Fruit fly (Drosophila melanogaster) whole organism, embryonic: ENCODE measurements around the gene Uba2.

Experiments
- Bdp1 ChIP-seq: fragments of 200-800 bp; sonication (Bioruptor generic); optimal IDR thresholded peaks from 3 replicates; lab custom pipeline; 2016; ENCODE audit warnings: missing biosample characterization, missing genetic modification characterization
- BtbVII ChIP-seq: fragments of 200-800 bp; sonication (Bioruptor generic); optimal IDR thresholded peaks from 3 replicates; lab custom pipeline; 2017; ENCODE audit warnings: missing biosample characterization, mild to moderate bottlenecking, missing genetic modification characterization
- Bteb2 ChIP-seq: fragments of 200-800 bp; sonication (Bioruptor generic); optimal IDR thresholded peaks from 2 replicates; lab custom pipeline; 2016; ENCODE audit warnings: missing biosample characterization, missing genetic modification characterization
- CG10274 ChIP-seq: fragments of 200-800 bp; sonication (Bioruptor generic); optimal IDR thresholded peaks from 3 replicates; lab custom pipeline; 2017; ENCODE audit warnings: missing biosample characterization, mild to moderate bottlenecking, missing genetic modification characterization
- CG11093 ChIP-seq: fragments of 200-800 bp; sonication (Bioruptor generic); IDR thresholded peaks from 3 replicates; pipeline ENCODE4 v1.3.6; 2022; ENCODE audit warnings: missing biosample characterization, missing genetic modification characterization
- CG11723 ChIP-seq: fragments of 200-800 bp; sonication (Bioruptor generic); optimal IDR thresholded peaks from 2 replicates; lab custom pipeline; 2017; ENCODE audit warnings: missing biosample characterization, mild to moderate bottlenecking, missing genetic modification characterization
- CG12744 ChIP-seq: fragments of 200-800 bp; sonication (Bioruptor generic); optimal IDR thresholded peaks from 2 replicates; lab custom pipeline; 2016; ENCODE audit warnings: missing biosample characterization, missing genetic modification characterization
- CG13775 ChIP-seq: fragments of 200-800 bp; sonication (Bioruptor generic); optimal IDR thresholded peaks from 3 replicates; lab custom pipeline; 2017; ENCODE audit warnings: missing biosample characterization, mild to moderate bottlenecking, missing genetic modification characterization
- CG15514 ChIP-seq: fragments of 200-800 bp; sonication (Bioruptor generic); optimal IDR thresholded peaks from 3 replicates; lab custom pipeline; 2017; ENCODE audit warnings: missing biosample characterization, missing genetic modification characterization, mild to moderate bottlenecking, moderate library complexity, missing genetic modification reagents
- CG1603 ChIP-seq: fragments of 200-800 bp; sonication (Bioruptor generic); optimal IDR thresholded peaks from 2 replicates; lab custom pipeline; 2019; ENCODE audit warnings: missing biosample characterization, mild to moderate bottlenecking, missing genetic modification characterization, moderate library complexity
- CG16813 ChIP-seq: fragments of 200-800 bp; sonication (Bioruptor generic); IDR thresholded peaks from 3 replicates; pipeline ENCODE4 v1.3.6; 2022; ENCODE audit warnings: missing biosample characterization, missing genetic modification characterization; ENCODE audit not compliant: partially characterized antibody
- CG17328 ChIP-seq: fragments of 200-800 bp; sonication (Bioruptor generic); IDR thresholded peaks from 2 replicates; pipeline ENCODE4 v1.3.6; 2022; ENCODE audit warnings: missing biosample characterization, missing genetic modification characterization
- CG17359 ChIP-seq: fragments of 200-800 bp; sonication (Bioruptor generic); optimal IDR thresholded peaks from 3 replicates; lab custom pipeline; 2018; ENCODE audit warnings: missing biosample characterization, mild to moderate bottlenecking, missing genetic modification characterization, moderate library complexity
- CG1792 ChIP-seq: fragments of 200-800 bp; sonication (Bioruptor generic); optimal IDR thresholded peaks from 2 replicates; lab custom pipeline; 2016; ENCODE audit warnings: missing biosample characterization, missing genetic modification characterization
- CG2120 ChIP-seq: fragments of 200-800 bp; sonication (Bioruptor generic); optimal IDR thresholded peaks from 3 replicates; lab custom pipeline; 2016; ENCODE audit warnings: missing biosample characterization, missing genetic modification characterization
- CG2712 ChIP-seq: fragments of 200-800 bp; optimal IDR thresholded peaks from 3 replicates; lab custom pipeline; 2019; ENCODE audit warnings: missing biosample characterization, mild to moderate bottlenecking, missing genetic modification characterization, moderate library complexity
- CG3838 ChIP-seq: fragments of 200-800 bp; sonication (Bioruptor generic); optimal IDR thresholded peaks from 3 replicates; lab custom pipeline; 2016; ENCODE audit warnings: missing biosample characterization, missing genetic modification characterization
- CG4360 ChIP-seq: fragments of 200-800 bp; sonication (Bioruptor generic); IDR thresholded peaks from 2 replicates; pipeline ENCODE4 v1.3.6; 2022; ENCODE audit warnings: missing biosample characterization, missing genetic modification characterization
- CG6791 ChIP-seq: fragments of 200-800 bp; sonication (Bioruptor generic); IDR thresholded peaks from 3 replicates; pipeline ENCODE4 v1.3.6; 2022; ENCODE audit warnings: missing biosample characterization, missing genetic modification characterization; ENCODE audit not compliant: partially characterized antibody
- CG7357 ChIP-seq: fragments of 200-800 bp; sonication (Bioruptor generic); IDR thresholded peaks from 3 replicates; pipeline ENCODE4 v1.3.6; 2022; ENCODE audit warnings: missing biosample characterization, missing genetic modification characterization
- CHES-1-like ChIP-seq: fragments of 200-800 bp; sonication (Bioruptor generic); optimal IDR thresholded peaks from 2 replicates; lab custom pipeline; 2016; ENCODE audit warnings: missing biosample characterization, missing genetic modification characterization
- Ets97D ChIP-seq: fragments of 200-800 bp; sonication (Bioruptor generic); optimal IDR thresholded peaks from 3 replicates; lab custom pipeline; 2016; ENCODE audit warnings: missing biosample characterization, missing genetic modification characterization
- Gsc ChIP-seq: fragments of 200-800 bp; sonication (Bioruptor generic); IDR thresholded peaks from 2 replicates; pipeline ENCODE4 v1.3.6; 2022; ENCODE audit warnings: missing biosample characterization, missing genetic modification characterization
- HLH4C ChIP-seq: fragments of 200-800 bp; sonication (Bioruptor generic); IDR thresholded peaks from 3 replicates; pipeline ENCODE4 v1.3.6; 2022; ENCODE audit warnings: missing biosample characterization, missing genetic modification characterization; ENCODE audit not compliant: partially characterized antibody
- Hmr ChIP-seq: fragments of 200-800 bp; sonication (Bioruptor generic); optimal IDR thresholded peaks from 3 replicates; lab custom pipeline; 2017; ENCODE audit warnings: mild to moderate bottlenecking, missing biosample characterization, missing genetic modification reagents, missing genetic modification characterization
- Hsf ChIP-seq: fragments of 200-800 bp; sonication (Bioruptor generic); optimal IDR thresholded peaks from 3 replicates; lab custom pipeline; 2016; ENCODE audit warnings: missing biosample characterization, missing genetic modification characterization
- Mrtf ChIP-seq: fragments of 200-800 bp; sonication (Bioruptor generic); IDR thresholded peaks from 3 replicates; pipeline ENCODE4 v1.3.6; 2022; ENCODE audit warnings: missing biosample characterization, missing genetic modification characterization
- NC2β ChIP-seq: fragments of 200-800 bp; sonication (Bioruptor generic); optimal IDR thresholded peaks from 2 replicates; lab custom pipeline; 2016; ENCODE audit warnings: missing biosample characterization, missing genetic modification characterization
- Poxn ChIP-seq: fragments of 200-800 bp; sonication (Bioruptor generic); IDR thresholded peaks from 2 replicates; pipeline ENCODE4 v1.3.6; 2022; ENCODE audit warnings: missing biosample characterization, missing genetic modification characterization
- Ravus ChIP-seq: fragments of 200-800 bp; sonication (Bioruptor generic); IDR thresholded peaks from 2 replicates; pipeline ENCODE4 v1.3.6; 2022; ENCODE audit warnings: missing biosample characterization, missing genetic modification characterization
- abd-A ChIP-seq: fragments of 200-800 bp; sonication (Bioruptor generic); optimal IDR thresholded peaks from 3 replicates; lab custom pipeline; 2019; ENCODE audit warnings: missing biosample characterization, mild to moderate bottlenecking, missing genetic modification characterization, moderate library complexity
- bcd ChIP-seq: fragments of 200-800 bp; sonication (Bioruptor generic); optimal IDR thresholded peaks from 2 replicates; lab custom pipeline; 2017; ENCODE audit warnings: missing biosample characterization, mild to moderate bottlenecking, missing genetic modification characterization
- disco-r ChIP-seq: fragments of 200-800 bp; sonication (Bioruptor generic); optimal IDR thresholded peaks from 2 replicates; lab custom pipeline; 2016; ENCODE audit warnings: missing biosample characterization, missing genetic modification characterization
- eyg ChIP-seq: fragments of 200-800 bp; sonication (Bioruptor generic); optimal IDR thresholded peaks from 3 replicates; lab custom pipeline; 2016; ENCODE audit warnings: missing biosample characterization, missing genetic modification characterization
- ham ChIP-seq: fragments of 200-800 bp; sonication (Bioruptor generic); IDR thresholded peaks from 2 replicates; pipeline ENCODE4 v1.3.6; 2022; ENCODE audit warnings: missing biosample characterization, missing genetic modification characterization
- kay ChIP-seq: fragments of 200-800 bp; sonication (Bioruptor generic); optimal IDR thresholded peaks from 2 replicates; lab custom pipeline; 2016; ENCODE audit warnings: missing biosample characterization, missing genetic modification characterization
- lola ChIP-seq, 3 experiments: fragments of >200 bp in 2 of 3; fragments of 200-800 bp in 1 of 3; sonication (Bioruptor generic) in 1 of 3; optimal IDR thresholded peaks; 2 replicates each; lab custom pipeline; 2017 to 2019; ENCODE audit warnings: missing biosample characterization in 3 of 3, missing genetic modification characterization in 3 of 3, mild to moderate bottlenecking in 1 of 3, moderate library complexity in 1 of 3
- nmo ChIP-seq: fragments of 200-800 bp; sonication (Bioruptor generic); optimal IDR thresholded peaks from 2 replicates; lab custom pipeline; 2018; ENCODE audit warnings: missing biosample characterization, mild to moderate bottlenecking, missing genetic modification characterization, moderate library complexity
- psq ChIP-seq: fragments of 200-800 bp; sonication (Bioruptor generic); optimal IDR thresholded peaks from 2 replicates; lab custom pipeline; 2017; ENCODE audit warnings: missing biosample characterization, missing genetic modification characterization
- ro ChIP-seq: fragments of 200-800 bp; sonication (Bioruptor generic); IDR thresholded peaks from 2 replicates; pipeline ENCODE4 v1.3.6; 2022; ENCODE audit warnings: missing biosample characterization, missing genetic modification characterization
- row ChIP-seq: fragments of 200-800 bp; sonication (Bioruptor generic); IDR thresholded peaks from 3 replicates; pipeline ENCODE4 v1.3.6; 2022; ENCODE audit warnings: missing biosample characterization, missing genetic modification characterization
- run ChIP-seq: fragments of 200-800 bp; sonication (Bioruptor generic); optimal IDR thresholded peaks from 3 replicates; lab custom pipeline; 2018; ENCODE audit warnings: missing biosample characterization, mild to moderate bottlenecking, missing genetic modification characterization
- sc ChIP-seq, 3 experiments: fragments of >200 bp in 2 of 3; fragments of 200-800 bp in 1 of 3; sonication (Bioruptor generic) in 1 of 3; optimal IDR thresholded peaks; 2 replicates in 2 of 3; 3 replicates in 1 of 3; lab custom pipeline; 2017; ENCODE audit warnings: mild to moderate bottlenecking in 1 of 3, missing biosample characterization in 1 of 3, missing genetic modification characterization in 1 of 3, missing genetic modification reagents in 1 of 3
- sens ChIP-seq: fragments of 200-800 bp; sonication (Bioruptor generic); peaks from one replicate; lab custom pipeline; 2016; ENCODE audit warnings: missing biosample characterization, missing genetic modification characterization
- sens-2 ChIP-seq: fragments of 200-800 bp; sonication (Bioruptor generic); IDR thresholded peaks from 2 replicates; pipeline ENCODE4 v1.3.6; 2022; ENCODE audit warnings: missing biosample characterization, missing genetic modification characterization
- sr ChIP-seq: fragments of 200-800 bp; sonication (Bioruptor generic); IDR thresholded peaks from 3 replicates; pipeline ENCODE4 v1.3.6; 2022; ENCODE audit warnings: missing biosample characterization, missing genetic modification characterization
- tup ChIP-seq: fragments of 200-800 bp; sonication (Bioruptor generic); optimal IDR thresholded peaks from 2 replicates; lab custom pipeline; 2016; ENCODE audit warnings: missing biosample characterization, mild to moderate bottlenecking, missing genetic modification characterization, moderate library complexity
- twi ChIP-seq: fragments of 200-800 bp; optimal IDR thresholded peaks from 2 replicates; lab custom pipeline; 2019; ENCODE audit warnings: missing biosample characterization, mild to moderate bottlenecking, missing genetic modification characterization, moderate library complexity
- unc-4 ChIP-seq: fragments of 200-800 bp; sonication (Bioruptor generic); IDR thresholded peaks from 2 replicates; pipeline ENCODE4 v1.3.6; 2022; ENCODE audit warnings: missing biosample characterization, missing genetic modification characterization; ENCODE audit not compliant: partially characterized antibody
- vvl ChIP-seq: fragments of 200-800 bp; sonication (Bioruptor generic); IDR thresholded peaks from 2 replicates; pipeline ENCODE4 v1.3.6; 2022; ENCODE audit warnings: missing biosample characterization, missing genetic modification characterization

The Uba2 gene

dm6 chr3L:8096106-8096558, 31.5 kb downstream of the Uba2 start (continued):
- peak; percentile 53 for TF ChIP-seq Ets97D (GFP tag; lab: Kevin White, UChicago)
- peak; percentile 78 for TF ChIP-seq disco-r (GFP tag; lab: Kevin White, UChicago)
- TF ChIP-seq CG1792 (GFP tag; lab: Kevin White, UChicago): peak; percentile 74
- no peak for TF ChIP-seq CG16813 (GFP tag; lab: Robert Waterston, UW)
- no peak for TF ChIP-seq CG6791
- TF ChIP-seq row (GFP tag; lab: Robert Waterston, UW): peak; percentile 97
- peak; percentile 67 for TF ChIP-seq CG3838 (GFP tag; lab: Kevin White, UChicago)
- TF ChIP-seq Mrtf (GFP tag; lab: Robert Waterston, UW): peak; percentile 93
- peak; percentile 92 for TF ChIP-seq CG11723
- TF ChIP-seq CG1603: no peak
- TF ChIP-seq psq (GFP tag; lab: Kevin White, UChicago): peak; percentile 81
- peak; percentile 68 for TF ChIP-seq sens-2 (GFP tag; lab: Robert Waterston, UW)
- TF ChIP-seq vvl (GFP tag; lab: Robert Waterston, UW): peak; percentile 90
- peak; percentile 56 for TF ChIP-seq abd-A (tag; lab: Kevin White, UChicago)
- no peak for TF ChIP-seq twi (tag; lab: Kevin White, UChicago)
- peak; percentile 93 for TF ChIP-seq nmo (GFP tag; lab: Kevin White, UChicago)
- TF ChIP-seq sr: peak; percentile 59; the same call in 1 of the 3 replicates
- TF ChIP-seq bcd (GFP tag; lab: Kevin White, UChicago): peak; percentile 97
- TF ChIP-seq Poxn (GFP tag; lab: Robert Waterston, UW): peak; percentile 96
- peak; percentile 93 for TF ChIP-seq ham (GFP tag; lab: Robert Waterston, UW)
- TF ChIP-seq Hmr (GFP tag; lab: Kevin White, UChicago): peak; percentile 99
- TF ChIP-seq CG4360 (GFP tag; lab: Robert Waterston, UW): 0 out of 2 replicates have a peak, but pooled peaks have one; percentile 20
- TF ChIP-seq eyg (GFP tag; lab: Kevin White, UChicago): peak; percentile 76
- TF ChIP-seq CG13775 (GFP tag; lab: Kevin White, UChicago): peak; percentile 96
- no peak for TF ChIP-seq sc (optimal IDR thresholded peaks at IDR 0.05; lab: Kevin White, UChicago)
- peak; percentile 64 for TF ChIP-seq sc (GFP tag; optimal IDR thresholded peaks at IDR 0.05; lab: Kevin White, UChicago)
- no peak for TF ChIP-seq unc-4 (GFP tag; lab: Robert Waterston, UW)
- TF ChIP-seq sens (GFP tag; lab: Kevin White, UChicago): peak; percentile 96
- TF ChIP-seq NC2β (GFP tag; lab: Kevin White, UChicago): peak; percentile 36
- TF ChIP-seq CG10274 (GFP tag; lab: Kevin White, UChicago): peak; percentile 86
- peak; percentile 79 for TF ChIP-seq Hsf (GFP tag; lab: Kevin White, UChicago)
- peak; percentile 82 for TF ChIP-seq tup (GFP tag; lab: Kevin White, UChicago)
- peak; percentile 55 for TF ChIP-seq Gsc
- TF ChIP-seq Bteb2 (GFP tag; lab: Kevin White, UChicago): peak; percentile 88
- peak; percentile 91 for TF ChIP-seq CG17359 (tag; lab: Kevin White, UChicago)
- TF ChIP-seq CG7357 (GFP tag; lab: Robert Waterston, UW): peak; percentile 90
- TF ChIP-seq CG11093 (GFP tag; lab: Robert Waterston, UW): peak; percentile 90
- peak; percentile 84 for TF ChIP-seq CG17328 (GFP tag; lab: Robert Waterston, UW)
- TF ChIP-seq kay (GFP tag; lab: Kevin White, UChicago): peak; percentile 83
- TF ChIP-seq HLH4C (GFP tag; lab: Robert Waterston, UW): no peak
- TF ChIP-seq CG12744 (GFP tag; lab: Kevin White, UChicago): peak; percentile 75
- peak; percentile 97 for TF ChIP-seq CG2120 (GFP tag; lab: Kevin White, UChicago)
- TF ChIP-seq CHES-1-like: peak; percentile 75
- peak; percentile 92 for TF ChIP-seq run (tag; lab: Kevin White, UChicago)
- peak; percentile 93 for TF ChIP-seq CG15514
- TF ChIP-seq ro (GFP tag; lab: Robert Waterston, UW): peak; percentile 77
- peak; percentile 91 for TF ChIP-seq CG2712 (tag; lab: Kevin White, UChicago)
- peak; percentile 98 for TF ChIP-seq BtbVII (GFP tag; lab: Kevin White, UChicago)
- TF ChIP-seq Bdp1: peak; percentile 60
- TF ChIP-seq lola (GFP tag; optimal IDR thresholded peaks at IDR 0.05; lab: Kevin White, UChicago): no peak
- TF ChIP-seq Ravus (GFP tag; lab: Robert Waterston, UW): peak; percentile 87
